Fruit fly (Drosophila melanogaster) whole organism, prepupa: Measurements from ENCODE around the gene TSG101.

Experiments
- Blimp-1 ChIP-seq: fragments of 200-800 bp; sonication (Bioruptor generic); optimal IDR thresholded peaks from 3 replicates; lab custom pipeline; 2017; ENCODE audit warnings: missing biosample characterization, missing genetic modification characterization, mild to moderate bottlenecking, moderate library complexity, missing genetic modification reagents
- CG6854 ChIP-seq: fragments of 200-800 bp; sonication (Bioruptor generic); optimal IDR thresholded peaks from 2 replicates; lab custom pipeline; 2017; ENCODE audit warnings: missing biosample characterization, mild to moderate bottlenecking, missing genetic modification characterization
- Gug ChIP-seq: fragments of 200-800 bp; sonication (Bioruptor generic); IDR thresholded peaks from 2 replicates; pipeline ENCODE4 v1.3.6; 2022; ENCODE audit warnings: missing biosample characterization, missing genetic modification characterization
- Hr38 ChIP-seq: sonication (Bioruptor generic); optimal IDR thresholded peaks from 2 replicates; lab custom pipeline; 2016; ENCODE audit warnings: missing biosample characterization, missing genetic modification characterization
- net ChIP-seq: fragments of 200-800 bp; sonication (Bioruptor generic); optimal IDR thresholded peaks from 3 replicates; lab custom pipeline; 2016; ENCODE audit warnings: missing biosample characterization, missing genetic modification characterization
- ss ChIP-seq, 2 experiments: fragments of 200-800 bp; sonication (Bioruptor generic); optimal IDR thresholded peaks; 2 replicates in 1 of 2; 3 replicates in 1 of 2; lab custom pipeline; 2017 to 2018; ENCODE audit warnings: mild to moderate bottlenecking in 2 of 2, missing biosample characterization in 2 of 2, missing genetic modification characterization in 2 of 2, moderate library complexity in 1 of 2
- svp ChIP-seq: fragments of 200-800 bp; sonication (Bioruptor generic); peaks from one replicate; lab custom pipeline; 2016; ENCODE audit warnings: missing biosample characterization, missing genetic modification characterization

DNA sequence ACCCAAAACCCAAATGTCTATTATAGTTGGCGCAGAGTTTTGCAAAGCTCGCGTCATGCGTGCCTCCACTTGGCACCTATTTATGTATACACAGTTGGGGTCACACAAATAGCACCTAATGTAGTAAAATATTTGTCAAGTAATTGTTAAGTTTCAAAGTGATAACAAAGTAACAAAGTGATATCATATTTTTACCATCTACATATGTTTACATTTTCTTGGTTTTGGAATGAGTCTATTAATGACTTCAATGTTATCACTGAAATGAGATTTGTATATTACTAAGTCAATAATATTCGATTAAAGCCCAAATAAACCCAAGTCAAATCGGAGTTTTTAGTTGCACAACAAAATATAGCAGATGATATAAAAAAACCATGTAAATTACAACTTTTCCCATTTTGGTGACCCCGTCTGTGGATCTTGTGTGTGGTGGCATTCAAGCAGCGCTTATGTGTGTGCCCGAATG is 30.4 kb downstream of the TSG101 start:
- no peak for TF ChIP-seq Hr38 (GFP tag; lab: Kevin White, UChicago)
- TF ChIP-seq svp (GFP tag; lab: Kevin White, UChicago): no peak
- TF ChIP-seq Blimp-1: no peak
- peak; percentile 56; the same call in 1 of the 2 replicates for TF ChIP-seq Gug (GFP tag; lab: Robert Waterston, UW)
- peak in 1 of 2 experiments; percentile 13 for TF ChIP-seq ss (GFP tag; optimal IDR thresholded peaks at IDR 0.05; lab: Kevin White, UChicago)
- no peak for TF ChIP-seq CG6854 (GFP tag; lab: Kevin White, UChicago)
- peak; percentile 76 for TF ChIP-seq net (GFP tag; lab: Kevin White, UChicago)
